Fruit fly (Drosophila melanogaster) whole organism, embryonic: ENCODE results near the gene mRpL39.

Experiments used
- CG10267 ChIP-seq: fragments of 200-800 bp; sonication (Bioruptor generic); optimal IDR thresholded peaks from 2 replicates; lab custom pipeline; 2018; ENCODE audit warnings: missing biosample characterization, mild to moderate bottlenecking, missing genetic modification characterization, moderate library complexity
- CG10979 ChIP-seq: fragments of 200-800 bp; sonication (Bioruptor generic); optimal IDR thresholded peaks from 2 replicates; lab custom pipeline; 2018; ENCODE audit warnings: missing biosample characterization, mild to moderate bottlenecking, missing genetic modification characterization, moderate library complexity
- CG12942 ChIP-seq: fragments of 200-800 bp; sonication (Bioruptor generic); optimal IDR thresholded peaks from 3 replicates; lab custom pipeline; 2016; ENCODE audit warnings: missing biosample characterization, missing genetic modification characterization
- CG14710 ChIP-seq: fragments of 200-800 bp; sonication (Bioruptor generic); optimal IDR thresholded peaks from 3 replicates; lab custom pipeline; 2019; ENCODE audit warnings: missing biosample characterization, mild to moderate bottlenecking, missing genetic modification characterization, moderate library complexity
- CG17912 ChIP-seq: fragments of 200-800 bp; sonication (Bioruptor generic); optimal IDR thresholded peaks from 2 replicates; lab custom pipeline; 2018; ENCODE audit warnings: missing biosample characterization, mild to moderate bottlenecking, missing genetic modification characterization
- CG18764 ChIP-seq: fragments of 200-800 bp; sonication (Bioruptor generic); optimal IDR thresholded peaks from 3 replicates; lab custom pipeline; 2016; ENCODE audit warnings: missing biosample characterization, missing genetic modification characterization
- CG2712 ChIP-seq: fragments of 200-800 bp; optimal IDR thresholded peaks from 3 replicates; lab custom pipeline; 2019; ENCODE audit warnings: missing biosample characterization, mild to moderate bottlenecking, missing genetic modification characterization, moderate library complexity
- CG2875 ChIP-seq: fragments of 200-800 bp; sonication (Bioruptor generic); optimal IDR thresholded peaks from 2 replicates; lab custom pipeline; 2017; ENCODE audit warnings: missing biosample characterization, mild to moderate bottlenecking, missing genetic modification characterization, missing genetic modification reagents
- CG30431 ChIP-seq: fragments of 200-800 bp; sonication (Bioruptor generic); optimal IDR thresholded peaks from 2 replicates; lab custom pipeline; 2017; ENCODE audit warnings: missing biosample characterization, missing genetic modification characterization
- CG31388 ChIP-seq: fragments of 200-800 bp; sonication (Bioruptor generic); optimal IDR thresholded peaks from 2 replicates; lab custom pipeline; 2016; ENCODE audit warnings: missing biosample characterization, missing genetic modification characterization
- CG32772 ChIP-seq: fragments of 200-800 bp; sonication (Bioruptor generic); IDR thresholded peaks from 2 replicates; pipeline ENCODE4 v1.3.6; 2022; ENCODE audit warnings: missing biosample characterization, missing genetic modification characterization
- CG3847 ChIP-seq: fragments of 200-800 bp; sonication (Bioruptor generic); IDR thresholded peaks from 2 replicates; pipeline ENCODE4 v1.3.6; 2022; ENCODE audit warnings: missing biosample characterization, missing genetic modification characterization
- CG43689 ChIP-seq: fragments of 200-800 bp; sonication (Bioruptor generic); IDR thresholded peaks from 2 replicates; pipeline ENCODE4 v1.3.6; 2022; ENCODE audit warnings: missing biosample characterization, missing genetic modification characterization
- CG4404 ChIP-seq: fragments of 200-800 bp; sonication (Bioruptor generic); IDR thresholded peaks from 2 replicates; pipeline ENCODE4 v1.3.6; 2022; ENCODE audit warnings: missing biosample characterization, missing genetic modification characterization
- CG4617 ChIP-seq: fragments of 200-800 bp; sonication (Bioruptor generic); optimal IDR thresholded peaks from 3 replicates; lab custom pipeline; 2016; ENCODE audit warnings: missing biosample characterization, missing genetic modification characterization, borderline replicate concordance
- CG6689 ChIP-seq: fragments of 200-800 bp; sonication (Bioruptor generic); IDR thresholded peaks from 2 replicates; pipeline ENCODE4 v1.3.6; 2022; ENCODE audit warnings: missing biosample characterization, missing genetic modification characterization
- CG8765 ChIP-seq: fragments of 200-800 bp; sonication (Bioruptor generic); IDR thresholded peaks from 2 replicates; pipeline ENCODE4 v1.3.6; 2022; ENCODE audit warnings: missing biosample characterization, missing genetic modification characterization
- CG9215 ChIP-seq: fragments of 200-800 bp; sonication (Bioruptor generic); IDR thresholded peaks from 2 replicates; pipeline ENCODE4 v1.3.6; 2022; ENCODE audit warnings: missing biosample characterization, missing genetic modification characterization
- CrebB ChIP-seq: fragments of 200-800 bp; sonication (Bioruptor generic); optimal IDR thresholded peaks from 3 replicates; lab custom pipeline; 2018; ENCODE audit warnings: missing biosample characterization, mild to moderate bottlenecking, missing genetic modification characterization
- D ChIP-seq, 2 experiments: fragments of 200-800 bp in 1 of 2; fragments of >200 bp in 1 of 2; sonication (Bioruptor generic) in 1 of 2; optimal IDR thresholded peaks; 2 replicates in 1 of 2; 3 replicates in 1 of 2; lab custom pipeline; 2017; ENCODE audit warnings: mild to moderate bottlenecking in 1 of 2, missing biosample characterization in 1 of 2, missing genetic modification characterization in 1 of 2, missing genetic modification reagents in 1 of 2
- Elba2 ChIP-seq: fragments of 200-800 bp; sonication (Bioruptor generic); optimal IDR thresholded peaks from 3 replicates; lab custom pipeline; 2016; ENCODE audit warnings: missing biosample characterization, missing genetic modification characterization
- Fer1 ChIP-seq: fragments of 200-800 bp; sonication (Bioruptor generic); optimal IDR thresholded peaks from 2 replicates; lab custom pipeline; 2017; ENCODE audit warnings: missing biosample characterization, mild to moderate bottlenecking, missing genetic modification characterization
- HLHmδ ChIP-seq: fragments of 200-800 bp; sonication (Bioruptor generic); optimal IDR thresholded peaks from 2 replicates; lab custom pipeline; 2018; ENCODE audit warnings: missing biosample characterization, mild to moderate bottlenecking, missing genetic modification characterization, moderate library complexity
- Hmx ChIP-seq: fragments of 200-800 bp; sonication (Bioruptor generic); optimal IDR thresholded peaks from 2 replicates; lab custom pipeline; 2016; ENCODE audit warnings: missing biosample characterization, missing genetic modification characterization
- Poxn ChIP-seq: fragments of 200-800 bp; sonication (Bioruptor generic); IDR thresholded peaks from 2 replicates; pipeline ENCODE4 v1.3.6; 2022; ENCODE audit warnings: missing biosample characterization, missing genetic modification characterization
- TFAM ChIP-seq: fragments of 200-800 bp; sonication (Bioruptor generic); optimal IDR thresholded peaks from 2 replicates; lab custom pipeline; 2017; ENCODE audit warnings: missing biosample characterization, missing genetic modification characterization, inconsistent platforms
- Trl ChIP-seq, 3 experiments: fragments of >200 bp in 2 of 3; fragments of 200-800 bp in 1 of 3; sonication (Bioruptor generic) in 1 of 3; optimal IDR thresholded peaks; 2 replicates in 1 of 3; 3 replicates in 2 of 3; lab custom pipeline; 2016 to 2017; ENCODE audit warnings: missing biosample characterization in 1 of 3, missing genetic modification characterization in 1 of 3
- ap ChIP-seq: fragments of 200-800 bp; sonication (Bioruptor generic); IDR thresholded peaks from 2 replicates; pipeline ENCODE4 v1.3.6; 2022; ENCODE audit warnings: missing biosample characterization, missing genetic modification characterization
- az2 ChIP-seq: fragments of 200-800 bp; sonication (Bioruptor generic); optimal IDR thresholded peaks from 3 replicates; lab custom pipeline; 2016; ENCODE audit warnings: missing biosample characterization, missing genetic modification characterization
- bowl ChIP-seq: fragments of 200-800 bp; sonication (Bioruptor generic); IDR thresholded peaks from 2 replicates; pipeline ENCODE4 v1.3.6; 2022; ENCODE audit warnings: missing biosample characterization, missing genetic modification characterization
- chif ChIP-seq, 2 experiments: fragments of 200-800 bp; sonication (Bioruptor generic); optimal IDR thresholded peaks; 3 replicates each; lab custom pipeline; 2016; ENCODE audit warnings: missing biosample characterization in 2 of 2, missing genetic modification characterization in 2 of 2
- chm ChIP-seq: fragments of 200-800 bp; sonication (Bioruptor generic); IDR thresholded peaks from 2 replicates; pipeline ENCODE4 v1.3.6; 2022; ENCODE audit warnings: missing biosample characterization, missing genetic modification characterization
- chn ChIP-seq: fragments of 200-800 bp; sonication (Bioruptor generic); optimal IDR thresholded peaks from 2 replicates; lab custom pipeline; 2016; ENCODE audit warnings: missing biosample characterization, missing genetic modification characterization
- dm ChIP-seq: fragments of 200-800 bp; sonication (Bioruptor generic); optimal IDR thresholded peaks from 3 replicates; lab custom pipeline; 2016; ENCODE audit warnings: missing biosample characterization, missing genetic modification characterization
- gem ChIP-seq: fragments of 200-800 bp; sonication (Bioruptor generic); optimal IDR thresholded peaks from 2 replicates; lab custom pipeline; 2019; ENCODE audit warnings: missing biosample characterization, mild to moderate bottlenecking, missing genetic modification characterization, moderate library complexity
- grau ChIP-seq: fragments of 200-800 bp; optimal IDR thresholded peaks from 3 replicates; lab custom pipeline; 2019; ENCODE audit warnings: missing biosample characterization, mild to moderate bottlenecking, missing genetic modification characterization, moderate library complexity
- grn ChIP-seq: fragments of 200-800 bp; sonication (Bioruptor generic); optimal IDR thresholded peaks from 3 replicates; lab custom pipeline; 2017; ENCODE audit warnings: missing biosample characterization, missing genetic modification characterization
- lilli ChIP-seq: fragments of 200-800 bp; sonication (Bioruptor generic); optimal IDR thresholded peaks from 3 replicates; lab custom pipeline; 2016; ENCODE audit warnings: missing biosample characterization, missing genetic modification characterization
- mirr ChIP-seq: fragments of 200-800 bp; sonication (Bioruptor generic); optimal IDR thresholded peaks from 3 replicates; lab custom pipeline; 2018; ENCODE audit warnings: missing biosample characterization, mild to moderate bottlenecking, missing genetic modification characterization
- prd ChIP-seq, 3 experiments: fragments of >200 bp in 2 of 3; fragments of 200-800 bp in 1 of 3; sonication (Bioruptor generic) in 1 of 3; optimal IDR thresholded peaks in 2 of 3; IDR thresholded peaks in 1 of 3; 2 replicates in 2 of 3; 3 replicates in 1 of 3; pipeline versions ENCODE4 v1.3.6 to Lab custom; 2017 to 2022; ENCODE audit warnings: missing biosample characterization in 1 of 3, missing genetic modification characterization in 1 of 3
- pum ChIP-seq: fragments of 200-800 bp; sonication (Bioruptor generic); optimal IDR thresholded peaks from 2 replicates; lab custom pipeline; 2016; ENCODE audit warnings: missing biosample characterization, missing genetic modification characterization
- row ChIP-seq: fragments of 200-800 bp; sonication (Bioruptor generic); IDR thresholded peaks from 3 replicates; pipeline ENCODE4 v1.3.6; 2022; ENCODE audit warnings: missing biosample characterization, missing genetic modification characterization
- shn ChIP-seq: fragments of 200-800 bp; sonication (Bioruptor generic); optimal IDR thresholded peaks from 3 replicates; lab custom pipeline; 2016; ENCODE audit warnings: missing biosample characterization, missing genetic modification characterization
- sim ChIP-seq: fragments of 200-800 bp; sonication (Bioruptor generic); IDR thresholded peaks from 2 replicates; pipeline ENCODE4 v1.3.6; 2022; ENCODE audit warnings: missing biosample characterization, missing genetic modification characterization
- slou ChIP-seq: fragments of 200-800 bp; sonication (Bioruptor generic); optimal IDR thresholded peaks from 3 replicates; lab custom pipeline; 2016; ENCODE audit warnings: missing biosample characterization, missing genetic modification characterization
- ssp ChIP-seq: fragments of 200-800 bp; sonication (Bioruptor generic); IDR thresholded peaks from 2 replicates; pipeline ENCODE4 v1.3.6; 2022; ENCODE audit warnings: missing biosample characterization, missing genetic modification characterization
- tll ChIP-seq, 2 experiments: fragments of 200-800 bp in 1 of 2; fragments of >200 bp in 1 of 2; sonication (Bioruptor generic) in 1 of 2; optimal IDR thresholded peaks; 2 replicates each; lab custom pipeline; 2017 to 2019; ENCODE audit warnings: missing biosample characterization in 2 of 2, missing genetic modification characterization in 2 of 2, mild to moderate bottlenecking in 1 of 2, moderate library complexity in 1 of 2
- zfh1 ChIP-seq: fragments of 200-800 bp; sonication (Bioruptor generic); IDR thresholded peaks from 3 replicates; pipeline ENCODE4 v1.3.6; 2022; ENCODE audit warnings: missing biosample characterization, missing genetic modification characterization

mRpL39 gene

dm6 chr3L:14971893-14972624, 27.4 kb downstream of the mRpL39 start:
- TF ChIP-seq slou (GFP tag; lab: Kevin White, UChicago) (no peak), CG18764 (GFP tag; lab: Kevin White, UChicago) (peak; percentile 1), CG17912 (GFP tag; lab: Kevin White, UChicago) (no peak), CG6689 (0 out of 2 replicates have a peak, but pooled peaks have one; percentile 12), bowl (GFP tag; lab: Robert Waterston, UW) (no peak), sim (GFP tag; lab: Robert Waterston, UW) (no peak), CG8765 (GFP tag; lab: Robert Waterston, UW) (peak; percentile 68; the same call in 1 of the 2 replicates), row (GFP tag; lab: Robert Waterston, UW) (peak; percentile 64), az2 (GFP tag; lab: Kevin White, UChicago) (no peak), chm (no peak), ssp (GFP tag; lab: Robert Waterston, UW) (no peak), shn (peak; percentile 35), zfh1 (GFP tag; lab: Robert Waterston, UW) (peak; percentile 43; the same call in 1 of the 3 replicates), CG4617 (no peak), pum (GFP tag; lab: Kevin White, UChicago) (peak; percentile 11), chif (GFP tag; optimal IDR thresholded peaks at IDR 0.05; lab: Kevin White, UChicago) (peak in 1 of 2 experiments; percentile 65), prd (optimal IDR thresholded peaks at IDR 0.05; lab: Kevin White, UChicago) (no peak), prd (GFP tag; IDR thresholded peaks at IDR 0.05; lab: Robert Waterston, UW) (peak; percentile 62; the same call in 2 of the 3 replicates), Fer1 (GFP tag; lab: Kevin White, UChicago) (no peak), D (optimal IDR thresholded peaks at IDR 0.05; lab: Kevin White, UChicago) (peak; percentile 31), D (GFP tag; optimal IDR thresholded peaks at IDR 0.05; lab: Kevin White, UChicago) (peak; percentile 32), mirr (no peak), tll (GFP tag; optimal IDR thresholded peaks at IDR 0.05; lab: Kevin White, UChicago) (peak in 1 of 2 experiments; percentile 89), CG2712 (tag; lab: Kevin White, UChicago) (peak; percentile 16), lilli (GFP tag; lab: Kevin White, UChicago) (peak; percentile 11), CG12942 (no peak), Poxn (GFP tag; lab: Robert Waterston, UW) (no peak), ap (GFP tag; lab: Robert Waterston, UW) (0 out of 2 replicates have a peak, but pooled peaks have one; percentile 2), CG4404 (GFP tag; lab: Robert Waterston, UW) (peak; percentile 79; the same call in 1 of the 2 replicates), TFAM (GFP tag; lab: Kevin White, UChicago) (no peak), CG31388 (GFP tag; lab: Kevin White, UChicago) (no peak), HLHmδ (no peak), Elba2 (peak; percentile 94), grau (peak; percentile 99), CG32772 (GFP tag; lab: Robert Waterston, UW) (no peak), CG9215 (GFP tag; lab: Robert Waterston, UW) (no peak), chn (GFP tag; lab: Kevin White, UChicago) (peak; percentile 20), dm (GFP tag; lab: Kevin White, UChicago) (no peak), CG30431 (GFP tag; lab: Kevin White, UChicago) (peak; percentile 33), CG43689 (no peak), CG3847 (GFP tag; lab: Robert Waterston, UW) (no peak), Trl (optimal IDR thresholded peaks at IDR 0.05; lab: Kevin White, UChicago) (peak in 1 of 2 experiments; percentile 26), Trl (GFP tag; optimal IDR thresholded peaks at IDR 0.05; lab: Kevin White, UChicago) (no peak), CG14710 (tag; lab: Kevin White, UChicago) (peak; percentile 19), CG2875 (GFP tag; lab: Kevin White, UChicago) (no peak), CG10979 (tag; lab: Kevin White, UChicago) (peak; percentile 31), gem (tag; lab: Kevin White, UChicago) (peak; percentile 27), CrebB (tag; lab: Kevin White, UChicago) (no peak), grn (GFP tag; lab: Kevin White, UChicago) (peak; percentile 22), CG10267 (tag; lab: Kevin White, UChicago) (peak; percentile 6), Hmx (GFP tag; lab: Kevin White, UChicago) (no peak)
